Worm (Caenorhabditis elegans) whole organism, L2 larva: Measurements from ENCODE around the gene flp-12.

Experiments
- C34F6.9 ChIP-seq: fragments of 150-350 bp; optimal IDR thresholded peaks from 2 replicates; lab custom pipeline; 2014; ENCODE audit warnings: missing biosample characterization, missing genetic modification characterization
- F13H6.1 ChIP-seq: sonication (generic microtip); optimal IDR thresholded peaks from 2 replicates; lab custom pipeline; 2016; ENCODE audit warnings: missing genetic modification characterization, missing compliant biosample characterization
- R02D3.7 ChIP-seq: fragments of 150-350 bp; optimal IDR thresholded peaks from 2 replicates; lab custom pipeline; 2014; ENCODE audit warnings: missing biosample characterization, missing genetic modification characterization
- Y55F3AM.14 ChIP-seq: fragments of 200-800 bp; sonication (Bioruptor generic); optimal IDR thresholded peaks from 2 replicates; lab custom pipeline; 2018; ENCODE audit warnings: mild to moderate bottlenecking, missing genetic modification characterization, missing compliant biosample characterization
- ZK546.5 ChIP-seq: sonication (generic microtip); optimal IDR thresholded peaks from 2 replicates; lab custom pipeline; 2017; ENCODE audit warnings: missing biosample characterization, missing genetic modification characterization
- alr-1 ChIP-seq: fragments of 150-350 bp; optimal IDR thresholded peaks from 2 replicates; lab custom pipeline; 2014; ENCODE audit warnings: missing biosample characterization, missing genetic modification characterization
- ceh-82 ChIP-seq: fragments of 150-350 bp; optimal IDR thresholded peaks from 2 replicates; lab custom pipeline; 2014; ENCODE audit warnings: missing biosample characterization, missing genetic modification characterization
- dmd-4 ChIP-seq: sonication (generic microtip); optimal IDR thresholded peaks from 2 replicates; lab custom pipeline; 2017; ENCODE audit warnings: missing biosample characterization, missing genetic modification characterization
- egl-27 ChIP-seq: sonication (generic microtip); optimal IDR thresholded peaks from 3 replicates; lab custom pipeline; 2017; ENCODE audit warnings: missing biosample characterization, missing genetic modification reagents, missing genetic modification characterization
- elt-1 ChIP-seq: fragments of 150-350 bp; optimal IDR thresholded peaks from 2 replicates; lab custom pipeline; 2014; ENCODE audit warnings: missing biosample characterization, missing genetic modification characterization
- gmeb-1 ChIP-seq: fragments of 150-350 bp; optimal IDR thresholded peaks from 2 replicates; lab custom pipeline; 2014; ENCODE audit warnings: missing biosample characterization, missing genetic modification characterization
- lin-11 ChIP-seq: fragments of 150-350 bp; sonication (generic microtip); optimal IDR thresholded peaks from 2 replicates; lab custom pipeline; 2014; ENCODE audit warnings: missing biosample characterization, missing genetic modification characterization, inconsistent platforms, mixed read lengths
- lin-13 ChIP-seq: fragments of 150-350 bp; optimal IDR thresholded peaks from 2 replicates; lab custom pipeline; 2014; ENCODE audit warnings: missing biosample characterization, missing genetic modification reagents, missing genetic modification characterization
- lin-39 ChIP-seq: fragments of 150-350 bp; optimal IDR thresholded peaks from 2 replicates; lab custom pipeline; 2014; ENCODE audit warnings: missing biosample characterization, missing genetic modification reagents, missing genetic modification characterization
- mdl-1 ChIP-seq, 2 experiments: fragments of 150-350 bp in 1 of 2; sonication (generic microtip) in 1 of 2; optimal IDR thresholded peaks; 2 replicates each; lab custom pipeline; 2017; ENCODE audit warnings: missing biosample characterization in 2 of 2, missing genetic modification characterization in 2 of 2
- nhr-11 ChIP-seq: fragments of 150-350 bp; optimal IDR thresholded peaks from 2 replicates; lab custom pipeline; 2014; ENCODE audit warnings: missing biosample characterization, missing genetic modification characterization
- nhr-129 ChIP-seq: fragments of 150-350 bp; optimal IDR thresholded peaks from 2 replicates; lab custom pipeline; 2014; ENCODE audit warnings: missing biosample characterization, missing genetic modification characterization
- nhr-23 ChIP-seq: fragments of 150-350 bp; optimal IDR thresholded peaks from 2 replicates; lab custom pipeline; 2014; ENCODE audit warnings: missing biosample characterization, missing genetic modification reagents, missing genetic modification characterization
- nhr-237 ChIP-seq: fragments of 150-350 bp; optimal IDR thresholded peaks from 2 replicates; lab custom pipeline; 2014; ENCODE audit warnings: missing biosample characterization, missing genetic modification characterization
- nhr-25 ChIP-seq: fragments of 150-350 bp; sonication (generic microtip); optimal IDR thresholded peaks from 3 replicates; lab custom pipeline; 2014; ENCODE audit warnings: missing biosample characterization, missing genetic modification characterization
- nhr-6 ChIP-seq: fragments of 150-350 bp; optimal IDR thresholded peaks from 2 replicates; lab custom pipeline; 2014; ENCODE audit warnings: missing biosample characterization, missing genetic modification characterization
- nhr-77 ChIP-seq: fragments of 150-350 bp; optimal IDR thresholded peaks from 2 replicates; lab custom pipeline; 2014; ENCODE audit warnings: missing biosample characterization, missing genetic modification characterization
- peb-1 ChIP-seq: fragments of 150-350 bp; optimal IDR thresholded peaks from 2 replicates; lab custom pipeline; 2014; ENCODE audit warnings: missing biosample characterization, missing genetic modification characterization
- sem-4 ChIP-seq: fragments of 150-350 bp; optimal IDR thresholded peaks from 2 replicates; lab custom pipeline; 2014; ENCODE audit warnings: missing biosample characterization, missing genetic modification reagents, missing genetic modification characterization
- sma-3 ChIP-seq: sonication (generic microtip); optimal IDR thresholded peaks from 2 replicates; lab custom pipeline; 2016; ENCODE audit warnings: missing genetic modification reagents, missing genetic modification characterization, missing compliant biosample characterization
- sma-9 ChIP-seq, 2 experiments: fragments of 150-350 bp in 1 of 2; sonication (generic microtip) in 1 of 2; optimal IDR thresholded peaks; 2 replicates each; lab custom pipeline; 2014 to 2016; ENCODE audit warnings: missing genetic modification characterization in 2 of 2, mild to moderate bottlenecking in 1 of 2, missing biosample characterization in 1 of 2, missing compliant biosample characterization in 1 of 2, missing genetic modification reagents in 1 of 2, moderate library complexity in 1 of 2
- unc-39 ChIP-seq: fragments of 150-350 bp; optimal IDR thresholded peaks from 2 replicates; lab custom pipeline; 2014; ENCODE audit warnings: missing biosample characterization, missing genetic modification characterization
- unc-55 ChIP-seq: fragments of 150-350 bp; sonication (generic microtip); optimal IDR thresholded peaks from 3 replicates; lab custom pipeline; 2014; ENCODE audit warnings: missing biosample characterization, missing genetic modification reagents, missing genetic modification characterization
- ztf-1 ChIP-seq: fragments of 200-800 bp; sonication (Bioruptor generic); conservative IDR thresholded peaks from 2 replicates; pipeline ENCODE4 v1.3.6; 2022; ENCODE audit warnings: missing genetic modification characterization, missing compliant biosample characterization
- ztf-11 ChIP-seq: sonication (generic microtip); optimal IDR thresholded peaks from 2 replicates; lab custom pipeline; 2017; ENCODE audit warnings: missing biosample characterization, missing genetic modification characterization

Gene flp-12

DNA sequence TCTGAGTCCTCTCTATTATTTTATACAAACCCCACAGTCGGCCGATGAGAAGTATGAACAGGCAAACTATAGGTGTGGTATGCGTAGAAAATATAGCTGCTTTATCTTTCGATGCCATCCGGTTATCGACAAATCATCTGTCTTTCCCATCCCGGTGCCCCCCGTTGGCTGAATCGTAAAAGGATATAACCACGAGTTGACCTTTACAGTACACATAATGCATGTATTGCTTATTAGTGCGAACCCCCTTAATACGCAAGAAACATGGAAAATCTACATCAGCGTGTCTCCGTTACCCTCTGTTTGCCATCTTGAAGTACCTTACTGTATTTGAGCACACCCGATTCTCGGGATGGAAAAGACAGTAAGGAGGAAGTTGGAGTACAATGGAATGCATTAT is 43.2 kb downstream of the flp-12 start:
- TF ChIP-seq Y55F3AM.14 (GFP tag; lab: Kevin White, UChicago) = no peak
- TF ChIP-seq lin-39 (tag; lab: Kevin White, UChicago) = no peak
- no peak for TF ChIP-seq unc-55 (GFP tag; lab: Kevin White, UChicago)
- TF ChIP-seq unc-39 (tag; lab: Kevin White, UChicago) = no peak
- TF ChIP-seq ZK546.5 (tag; lab: Kevin White, UChicago) = no peak
- no peak for TF ChIP-seq peb-1
- TF ChIP-seq nhr-23 (tag; lab: Kevin White, UChicago) = no peak
- no peak for TF ChIP-seq ztf-11 (tag; lab: Kevin White, UChicago)
- TF ChIP-seq lin-11 = no peak
- no peak for TF ChIP-seq gmeb-1
- TF ChIP-seq nhr-237 (tag; lab: Kevin White, UChicago) = no peak
- TF ChIP-seq lin-13 (GFP tag; lab: Kevin White, UChicago) = no peak
- no peak for TF ChIP-seq elt-1 (tag; lab: Kevin White, UChicago)
- no peak for TF ChIP-seq egl-27 (tag; lab: Kevin White, UChicago)
- TF ChIP-seq alr-1 (tag; lab: Kevin White, UChicago) = no peak
- no peak for TF ChIP-seq ztf-1 (GFP tag; lab: Robert Waterston, UW)
- no peak for TF ChIP-seq mdl-1 (tag; optimal IDR thresholded peaks at IDR 0.05; lab: Kevin White, UChicago)
- no peak for TF ChIP-seq nhr-77 (tag; lab: Kevin White, UChicago)
- TF ChIP-seq C34F6.9 (tag; lab: Kevin White, UChicago) = no peak
- no peak for TF ChIP-seq sma-9 (GFP tag; optimal IDR thresholded peaks at IDR 0.05; lab: Kevin White, UChicago)
- TF ChIP-seq sma-9 (tag; optimal IDR thresholded peaks at IDR 0.05; lab: Kevin White, UChicago) = no peak

DNA sequence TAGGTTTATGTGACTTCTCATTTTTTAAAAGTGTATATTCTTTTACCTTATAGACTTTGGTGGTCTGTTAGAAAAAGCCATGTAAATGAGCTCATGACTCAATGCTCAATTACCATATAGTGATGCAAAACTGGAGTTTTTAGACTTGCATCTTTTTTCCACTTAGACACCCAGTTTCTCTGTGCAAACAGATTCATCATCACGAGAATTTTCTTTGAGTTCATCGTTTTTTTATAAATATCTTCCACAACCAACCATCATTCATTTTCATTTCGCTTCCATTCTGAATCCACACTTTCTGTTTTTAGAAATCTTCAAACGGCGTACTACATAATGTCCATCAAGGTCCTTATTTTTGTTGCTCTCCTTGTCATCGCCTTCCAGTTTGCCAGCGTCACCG is 47.6 kb downstream of the flp-12 start, which contains the start of gene C07A12.2:
TSS of gene C07A12.2 (plus strand) at position 301 of the 400 bp plus-strand sequence.
- TF ChIP-seq lin-13 (GFP tag; lab: Kevin White, UChicago) = no peak
- TF ChIP-seq nhr-23 (tag; lab: Kevin White, UChicago) = no peak
- TF ChIP-seq sma-3 (GFP tag; lab: Kevin White, UChicago) = no peak
- TF ChIP-seq F13H6.1 (tag; lab: Kevin White, UChicago) = no peak
- no peak for TF ChIP-seq nhr-6 (tag; lab: Kevin White, UChicago)
- no peak for TF ChIP-seq R02D3.7
- no peak for TF ChIP-seq nhr-11
- no peak for TF ChIP-seq unc-55 (GFP tag; lab: Kevin White, UChicago)
- no peak for TF ChIP-seq nhr-129 (tag; lab: Kevin White, UChicago)
- TF ChIP-seq sem-4 (tag; lab: Kevin White, UChicago) = no peak
- TF ChIP-seq egl-27 (tag; lab: Kevin White, UChicago) = no peak
- no peak for TF ChIP-seq ZK546.5 (tag; lab: Kevin White, UChicago)
- TF ChIP-seq ceh-82 (tag; lab: Kevin White, UChicago) = no peak
- no peak for TF ChIP-seq dmd-4 (tag; lab: Kevin White, UChicago)
- no peak for TF ChIP-seq alr-1 (tag; lab: Kevin White, UChicago)
- TF ChIP-seq nhr-25 = no peak
